Fruit fly (Drosophila melanogaster): Measurements from ENCODE around the gene swm.

- TF ChIP-seq psq (optimal IDR thresholded peaks at IDR 0.05) (no peak), h (optimal IDR thresholded peaks at IDR 0.05) (no peak), Sin3A (optimal IDR thresholded peaks at IDR 0.05) (no peak), ttk (optimal IDR thresholded peaks at IDR 0.05) (no peak)
Measured at dm6 chr2L:19479249-19479984, 13.6 kb upstream of the swm start.

Measured in Kc167 (cell line).